Fruit fly (Drosophila melanogaster): ENCODE measurements around the gene Ref2.
A peak's percentile ranks its signal among the peaks of the same experiment; 100 is the strongest.

The Ref2 gene

dm6 chr2L:12608790-12609189 lies 37.4 kb downstream of the Ref2 start:
- no peak for TF ChIP-seq Snoo (tag; optimal IDR thresholded peaks at IDR 0.05)
- no peak for TF ChIP-seq CG10348 (GFP tag; IDR thresholded peaks at IDR 0.05)
- TF ChIP-seq Ets98B (GFP tag; IDR thresholded peaks at IDR 0.05), result no peak
- TF ChIP-seq CG8301 (tag; optimal IDR thresholded peaks at IDR 0.05), result no peak
- TF ChIP-seq fd96Ca (GFP tag; IDR thresholded peaks at IDR 0.05), result no peak
- no peak for TF ChIP-seq CG32121 (GFP tag; IDR thresholded peaks at IDR 0.05)
- TF ChIP-seq CG14655 (GFP tag; optimal IDR thresholded peaks at IDR 0.05), result no peak
- no peak for TF ChIP-seq CG34367 (tag; optimal IDR thresholded peaks at IDR 0.05)
- no peak for TF ChIP-seq EcR (GFP tag; optimal IDR thresholded peaks at IDR 0.05)
- no peak for TF ChIP-seq D1 (tag; optimal IDR thresholded peaks at IDR 0.05)
- TF ChIP-seq CG12605 (GFP tag; IDR thresholded peaks at IDR 0.05), result no peak
- no peak for TF ChIP-seq Pif1A (GFP tag; optimal IDR thresholded peaks at IDR 0.05)
- no peak for TF ChIP-seq CG13204 (GFP tag; optimal IDR thresholded peaks at IDR 0.05)
- TF ChIP-seq gl (tag; optimal IDR thresholded peaks at IDR 0.05), result no peak
- TF ChIP-seq CG17806 (tag; optimal IDR thresholded peaks at IDR 0.05), result no peak
- TF ChIP-seq CG15710 (tag; optimal IDR thresholded peaks at IDR 0.05), result no peak
- no peak for TF ChIP-seq Pif1B (GFP tag; optimal IDR thresholded peaks at IDR 0.05)
- no peak for TF ChIP-seq rn (GFP tag; IDR thresholded peaks at IDR 0.05)
- no peak for TF ChIP-seq CG9948 (tag; optimal IDR thresholded peaks at IDR 0.05)
- TF ChIP-seq CG8159 (tag; optimal IDR thresholded peaks at IDR 0.05), result no peak

- TF ChIP-seq CG8159 (tag; optimal IDR thresholded peaks at IDR 0.05) (no peak), D1 (tag; optimal IDR thresholded peaks at IDR 0.05) (no peak), CG32121 (GFP tag; IDR thresholded peaks at IDR 0.05) (peak; percentile 58; the same call in 1 of the 2 replicates), CG14655 (GFP tag; optimal IDR thresholded peaks at IDR 0.05) (peak; percentile 37)
Observed at dm6 chr2L:12604733-12605132, 41.4 kb downstream of the Ref2 start.

dm6 chr2L:12603379-12603778 lies 42.8 kb downstream of the Ref2 start:
- TF ChIP-seq CG8301 (tag; optimal IDR thresholded peaks at IDR 0.05), result no peak
- TF ChIP-seq CG15710 (tag; optimal IDR thresholded peaks at IDR 0.05), result no peak
- no peak for TF ChIP-seq Ets98B (GFP tag; IDR thresholded peaks at IDR 0.05)
- TF ChIP-seq CG17806 (tag; optimal IDR thresholded peaks at IDR 0.05), result no peak
- TF ChIP-seq CG10348 (GFP tag; IDR thresholded peaks at IDR 0.05), result no peak
- TF ChIP-seq CG8159 (tag; optimal IDR thresholded peaks at IDR 0.05), result no peak
- TF ChIP-seq Snoo (tag; optimal IDR thresholded peaks at IDR 0.05), result no peak
- TF ChIP-seq CG34367 (tag; optimal IDR thresholded peaks at IDR 0.05), result no peak
- TF ChIP-seq EcR (GFP tag; optimal IDR thresholded peaks at IDR 0.05), result no peak
- TF ChIP-seq gl (tag; optimal IDR thresholded peaks at IDR 0.05), result no peak
- TF ChIP-seq Pif1A (GFP tag; optimal IDR thresholded peaks at IDR 0.05), result no peak
- no peak for TF ChIP-seq CG12605 (GFP tag; IDR thresholded peaks at IDR 0.05)
- no peak for TF ChIP-seq CG13204 (GFP tag; optimal IDR thresholded peaks at IDR 0.05)
- TF ChIP-seq CG32121 (GFP tag; IDR thresholded peaks at IDR 0.05), result no peak
- TF ChIP-seq Pif1B (GFP tag; optimal IDR thresholded peaks at IDR 0.05), result no peak
- no peak for TF ChIP-seq CG4496 (GFP tag; IDR thresholded peaks at IDR 0.05)
- TF ChIP-seq CG9948 (tag; optimal IDR thresholded peaks at IDR 0.05), result no peak
- no peak for TF ChIP-seq rn (GFP tag; IDR thresholded peaks at IDR 0.05)
- TF ChIP-seq fd96Ca (GFP tag; IDR thresholded peaks at IDR 0.05), result no peak

DNA sequence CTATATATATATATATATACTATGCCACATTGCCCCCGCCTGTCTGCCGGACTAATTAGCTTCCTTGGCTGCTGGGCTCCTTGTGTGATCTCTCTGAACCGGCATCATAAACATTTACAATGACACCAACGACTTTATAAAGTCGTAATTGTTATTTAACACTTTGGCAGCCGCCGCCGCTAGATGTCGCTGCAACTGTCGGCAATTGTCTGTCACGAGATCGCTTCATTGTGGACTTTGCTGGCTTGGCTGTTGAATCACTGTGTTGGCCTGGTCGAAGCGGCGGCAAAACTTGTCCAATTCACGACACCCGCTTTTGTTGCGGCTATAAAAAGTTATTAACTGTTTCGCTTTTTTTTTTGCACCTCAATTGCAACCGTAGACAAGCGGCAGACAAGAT lies 43.3 kb downstream of the Ref2 start:
- TF ChIP-seq rn (GFP tag; IDR thresholded peaks at IDR 0.05), result no peak
- no peak for TF ChIP-seq CG8301 (tag; optimal IDR thresholded peaks at IDR 0.05)
- TF ChIP-seq CG10348 (GFP tag; IDR thresholded peaks at IDR 0.05), result no peak
- no peak for TF ChIP-seq CG34367 (tag; optimal IDR thresholded peaks at IDR 0.05)
- TF ChIP-seq CG8159 (tag; optimal IDR thresholded peaks at IDR 0.05), result no peak
- no peak for TF ChIP-seq CG9948 (tag; optimal IDR thresholded peaks at IDR 0.05)
- no peak for TF ChIP-seq fd96Ca (GFP tag; IDR thresholded peaks at IDR 0.05)
- no peak for TF ChIP-seq CG17806 (tag; optimal IDR thresholded peaks at IDR 0.05)
- no peak for TF ChIP-seq Pif1B (GFP tag; optimal IDR thresholded peaks at IDR 0.05)
- no peak for TF ChIP-seq D1 (tag; optimal IDR thresholded peaks at IDR 0.05)
- TF ChIP-seq EcR (GFP tag; optimal IDR thresholded peaks at IDR 0.05), result no peak

dm6 chr2L:12602200-12602628 lies 43.9 kb downstream of the Ref2 start:
- no peak; the same call in 1 of the 2 replicates for TF ChIP-seq CG32121 (GFP tag; IDR thresholded peaks at IDR 0.05)
- peak; percentile 32 for TF ChIP-seq Pif1A (GFP tag; optimal IDR thresholded peaks at IDR 0.05)
- TF ChIP-seq CG15710 (tag; optimal IDR thresholded peaks at IDR 0.05), result peak; percentile 86
- TF ChIP-seq CG8301 (tag; optimal IDR thresholded peaks at IDR 0.05), result peak; percentile 72
- peak; percentile 18; the same call in 1 of the 3 replicates for TF ChIP-seq CG4496 (GFP tag; IDR thresholded peaks at IDR 0.05)
- peak; percentile 10 for TF ChIP-seq gl (tag; optimal IDR thresholded peaks at IDR 0.05)
- peak; percentile 78 for TF ChIP-seq CG17806 (tag; optimal IDR thresholded peaks at IDR 0.05)
- TF ChIP-seq Ets98B (GFP tag; IDR thresholded peaks at IDR 0.05), result no peak
- no peak for TF ChIP-seq CG13204 (GFP tag; optimal IDR thresholded peaks at IDR 0.05)
- TF ChIP-seq CG9948 (tag; optimal IDR thresholded peaks at IDR 0.05), result peak; percentile 90
- TF ChIP-seq Pif1B (GFP tag; optimal IDR thresholded peaks at IDR 0.05), result peak; percentile 4
- TF ChIP-seq CG8159 (tag; optimal IDR thresholded peaks at IDR 0.05), result peak; percentile 91
- TF ChIP-seq CG34367 (tag; optimal IDR thresholded peaks at IDR 0.05), result peak; percentile 83
- no peak for TF ChIP-seq fd96Ca (GFP tag; IDR thresholded peaks at IDR 0.05)
- no peak for TF ChIP-seq rn (GFP tag; IDR thresholded peaks at IDR 0.05)
- TF ChIP-seq CG14655 (GFP tag; optimal IDR thresholded peaks at IDR 0.05), result peak; percentile 71
- TF ChIP-seq Snoo (tag; optimal IDR thresholded peaks at IDR 0.05), result peak; percentile 56
- peak; percentile 88 for TF ChIP-seq D1 (tag; optimal IDR thresholded peaks at IDR 0.05)
- no peak for TF ChIP-seq CG10348 (GFP tag; IDR thresholded peaks at IDR 0.05)
- no peak for TF ChIP-seq EcR (GFP tag; optimal IDR thresholded peaks at IDR 0.05)
- peak; percentile 45; the same call in 1 of the 2 replicates for TF ChIP-seq CG12605 (GFP tag; IDR thresholded peaks at IDR 0.05)

dm6 chr2L:12598012-12598411 lies 48.1 kb downstream of the Ref2 start:
- TF ChIP-seq CG10348 (GFP tag; IDR thresholded peaks at IDR 0.05) (no peak), CG8159 (tag; optimal IDR thresholded peaks at IDR 0.05) (peak; percentile 4), CG15710 (tag; optimal IDR thresholded peaks at IDR 0.05) (peak; percentile 28), D1 (tag; optimal IDR thresholded peaks at IDR 0.05) (peak; percentile 2)

Measured in whole organism, pupa.